Worm (Caenorhabditis elegans) whole organism, young adult: Measurements from ENCODE around the gene puf-12.

Experiments used
- F39B2.1 ChIP-seq: fragments of 200-800 bp; sonication (Bioruptor generic); IDR thresholded peaks from 2 replicates; pipeline ENCODE4 v1.3.6; 2022; ENCODE audit warnings: missing genetic modification reagents, missing genetic modification characterization, missing compliant biosample characterization
- ZK185.1 ChIP-seq: sonication (generic microtip); optimal IDR thresholded peaks from 2 replicates; lab custom pipeline; 2016; ENCODE audit warnings: mild to moderate bottlenecking, missing genetic modification characterization, missing compliant biosample characterization; ENCODE audit not compliant: poor library complexity, severe bottlenecking
- ceh-100 ChIP-seq: fragments of 200-800 bp; sonication (Bioruptor generic); IDR thresholded peaks from 2 replicates; pipeline ENCODE4 v1.3.6; 2022; ENCODE audit warnings: missing genetic modification reagents, missing genetic modification characterization, missing compliant biosample characterization
- madf-8 ChIP-seq: fragments of 200-800 bp; sonication (Bioruptor generic); conservative IDR thresholded peaks from 2 replicates; pipeline ENCODE4 v1.3.6; 2022; ENCODE audit warnings: missing genetic modification reagents, missing genetic modification characterization, missing compliant biosample characterization
- snpc-4 ChIP-seq, 5 experiments: fragments of 150-350 bp in 1 of 5; sonication (generic microtip) in 4 of 5; optimal IDR thresholded peaks; 2 replicates each; lab custom pipeline; 2014 to 2018; ENCODE audit warnings: missing genetic modification characterization in 5 of 5, missing biosample characterization in 3 of 5, antibody characterized with exemption in 2 of 5, mild to moderate bottlenecking in 2 of 5, missing compliant biosample characterization in 2 of 5, missing genotype in 2 of 5, moderate library complexity in 2 of 5, missing genetic modification reagents in 1 of 5
- unc-62 ChIP-seq: fragments of 150-350 bp; optimal IDR thresholded peaks from 2 replicates; lab custom pipeline; 2014; ENCODE audit warnings: missing biosample characterization, missing genetic modification reagents, missing genetic modification characterization

DNA sequence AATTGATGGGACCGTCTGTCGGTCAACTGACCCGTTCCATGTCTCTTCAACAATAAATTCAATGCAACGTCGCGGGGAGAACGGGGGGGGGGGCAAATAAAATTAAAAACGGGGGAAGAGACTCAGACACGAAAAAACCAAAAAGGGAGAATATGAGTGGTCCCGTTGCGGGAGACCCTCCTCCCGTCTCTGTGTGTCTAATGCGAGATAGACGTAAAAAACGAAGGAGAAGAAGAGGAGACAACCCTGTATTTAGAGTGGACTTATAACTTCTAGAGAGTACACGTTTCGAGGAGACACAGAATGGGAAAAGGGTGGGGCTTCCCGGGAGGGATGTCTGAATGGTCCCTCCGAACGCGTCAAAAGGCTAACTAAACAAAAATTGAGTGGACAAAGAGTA, 34.6 kb upstream of the puf-12 start:
- TF ChIP-seq ceh-100 (GFP tag; lab: Robert Waterston, UW) = no peak
- no peak for TF ChIP-seq madf-8
- no peak for TF ChIP-seq F39B2.1 (GFP tag; lab: Robert Waterston, UW)
- no peak for TF ChIP-seq ZK185.1 (tag; lab: Kevin White, UChicago)
- no peak for TF ChIP-seq snpc-4 (GFP tag; optimal IDR thresholded peaks at IDR 0.05; lab: Kevin White, UChicago)
- TF ChIP-seq snpc-4 (tag; optimal IDR thresholded peaks at IDR 0.05; lab: Kevin White, UChicago) = no peak
- no peak for TF ChIP-seq unc-62 (GFP tag; lab: Kevin White, UChicago)
